Worm (Caenorhabditis elegans) whole organism, young adult: ENCODE measurements around the gene ceh-39.

Experiments
- B0261.1 ChIP-seq: sonication (generic microtip); optimal IDR thresholded peaks from 2 replicates; lab custom pipeline; 2016; ENCODE audit warnings: mild to moderate bottlenecking, missing genetic modification characterization, moderate library complexity, missing compliant biosample characterization
- C06A6.2 ChIP-seq: fragments of 200-800 bp; sonication (Bioruptor generic); conservative IDR thresholded peaks from 2 replicates; pipeline ENCODE4 v1.3.6; 2022; ENCODE audit warnings: missing genetic modification characterization, missing compliant biosample characterization
- D2030.7 ChIP-seq: fragments of 200-800 bp; sonication (Bioruptor generic); IDR thresholded peaks from 2 replicates; pipeline ENCODE4 v1.3.6; 2022; ENCODE audit warnings: missing genetic modification reagents, missing genetic modification characterization, missing compliant biosample characterization
- F10E7.11 ChIP-seq: sonication (generic microtip); optimal IDR thresholded peaks from 2 replicates; lab custom pipeline; 2017; ENCODE audit warnings: mild to moderate bottlenecking, missing genetic modification characterization, moderate library complexity, missing compliant biosample characterization
- F23B12.7 ChIP-seq: sonication (generic microtip); optimal IDR thresholded peaks from 2 replicates; lab custom pipeline; 2017; ENCODE audit warnings: missing genetic modification characterization, mild to moderate bottlenecking, missing compliant biosample characterization, antibody characterized with exemption, moderate library complexity; ENCODE audit not compliant: insufficient read depth
- F33H1.4 ChIP-seq: fragments of 200-800 bp; sonication (Bioruptor generic); IDR thresholded peaks from 2 replicates; pipeline ENCODE4 v1.3.6; 2022; ENCODE audit warnings: missing genetic modification reagents, missing genetic modification characterization, missing compliant biosample characterization
- F55B11.4 ChIP-seq: sonication (generic microtip); optimal IDR thresholded peaks from 2 replicates; lab custom pipeline; 2016; ENCODE audit warnings: missing compliant biosample characterization, missing genetic modification characterization, borderline replicate concordance; ENCODE audit not compliant: insufficient read depth
- F57C9.4 ChIP-seq: sonication (generic microtip); optimal IDR thresholded peaks from 2 replicates; lab custom pipeline; 2017; ENCODE audit warnings: mild to moderate bottlenecking, missing genetic modification characterization, missing compliant biosample characterization
- K12H6.12 ChIP-seq: fragments of 200-800 bp; sonication (Bioruptor generic); optimal IDR thresholded peaks from 2 replicates; lab custom pipeline; 2018; ENCODE audit warnings: mild to moderate bottlenecking, missing genetic modification characterization, missing compliant biosample characterization
- Y53F4B.3 ChIP-seq: fragments of 200-800 bp; sonication (Bioruptor generic); IDR thresholded peaks from 2 replicates; pipeline ENCODE4 v1.3.6; 2022; ENCODE audit warnings: missing genetic modification reagents, missing genetic modification characterization, missing compliant biosample characterization
- aptf-2 ChIP-seq: fragments of 200-800 bp; sonication (Bioruptor generic); conservative IDR thresholded peaks from 2 replicates; pipeline ENCODE4 v1.3.6; 2022; ENCODE audit warnings: missing genetic modification reagents, missing genetic modification characterization, missing compliant biosample characterization
- athp-1 ChIP-seq: sonication (generic microtip); optimal IDR thresholded peaks from 2 replicates; lab custom pipeline; 2017; ENCODE audit warnings: mild to moderate bottlenecking, missing genetic modification characterization, missing compliant biosample characterization
- attf-3 ChIP-seq: fragments of 200-800 bp; sonication (Bioruptor generic); conservative IDR thresholded peaks from 2 replicates; pipeline ENCODE4 v1.3.6; 2022; ENCODE audit warnings: missing genetic modification reagents, missing genetic modification characterization, missing compliant biosample characterization
- bed-2 ChIP-seq: fragments of 200-800 bp; sonication (Bioruptor generic); IDR thresholded peaks from 2 replicates; pipeline ENCODE4 v1.3.6; 2022; ENCODE audit warnings: missing genetic modification reagents, missing genetic modification characterization, missing compliant biosample characterization
- ceh-40 ChIP-seq: fragments of 200-800 bp; sonication (Bioruptor generic); IDR thresholded peaks from 2 replicates; pipeline ENCODE4 v1.3.6; 2022; ENCODE audit warnings: missing genetic modification characterization, missing compliant biosample characterization
- ceh-58 ChIP-seq: fragments of 200-800 bp; sonication (Bioruptor generic); IDR thresholded peaks from 2 replicates; pipeline ENCODE4 v1.3.6; 2022; ENCODE audit warnings: missing genetic modification characterization, missing compliant biosample characterization
- ceh-79 ChIP-seq: sonication (generic microtip); optimal IDR thresholded peaks from 2 replicates; lab custom pipeline; 2017; ENCODE audit warnings: mild to moderate bottlenecking, missing genetic modification characterization, missing compliant biosample characterization
- egl-18 ChIP-seq: fragments of 200-800 bp; sonication (Bioruptor generic); IDR thresholded peaks from 2 replicates; pipeline ENCODE4 v1.3.6; 2022; ENCODE audit warnings: missing genetic modification reagents, missing genetic modification characterization, missing compliant biosample characterization
- ekl-4 ChIP-seq: fragments of 200-800 bp; sonication (Bioruptor generic); IDR thresholded peaks from 2 replicates; pipeline ENCODE4 v1.3.6; 2022; ENCODE audit warnings: missing genetic modification reagents, missing genetic modification characterization, missing compliant biosample characterization
- ets-4 ChIP-seq: fragments of 200-800 bp; sonication (Bioruptor generic); optimal IDR thresholded peaks from 2 replicates; lab custom pipeline; 2018; ENCODE audit warnings: mild to moderate bottlenecking, missing genetic modification characterization, missing compliant biosample characterization
- fkh-3 ChIP-seq: sonication (generic microtip); optimal IDR thresholded peaks from 2 replicates; lab custom pipeline; 2016; ENCODE audit warnings: mild to moderate bottlenecking, missing genetic modification characterization, missing compliant biosample characterization
- gei-17 ChIP-seq: fragments of 200-800 bp; sonication (Bioruptor generic); optimal IDR thresholded peaks from 2 replicates; lab custom pipeline; 2018; ENCODE audit warnings: mild to moderate bottlenecking, missing genetic modification characterization, missing compliant biosample characterization
- hlh-12 ChIP-seq: sonication (generic microtip); optimal IDR thresholded peaks from 2 replicates; lab custom pipeline; 2016; ENCODE audit warnings: missing genetic modification characterization, missing compliant biosample characterization
- hrde-1 ChIP-seq: sonication (generic microtip); optimal IDR thresholded peaks from 2 replicates; lab custom pipeline; 2016; ENCODE audit warnings: missing genetic modification characterization, mild to moderate bottlenecking, missing compliant biosample characterization, moderate library complexity, missing genotype, missing genetic modification reagents, borderline replicate concordance
- lag-1 ChIP-seq: fragments of 200-800 bp; sonication (Bioruptor generic); IDR thresholded peaks from 2 replicates; pipeline ENCODE4 v1.3.6; 2022; ENCODE audit warnings: missing genetic modification reagents, missing genetic modification characterization, missing compliant biosample characterization
- lin-26 ChIP-seq: fragments of 200-800 bp; sonication (Bioruptor generic); IDR thresholded peaks from 2 replicates; pipeline ENCODE4 v1.3.6; 2022; ENCODE audit warnings: missing genetic modification reagents, missing genetic modification characterization, missing compliant biosample characterization
- lsl-1 ChIP-seq: fragments of 200-800 bp; sonication (Bioruptor generic); optimal IDR thresholded peaks from 2 replicates; lab custom pipeline; 2018; ENCODE audit warnings: mild to moderate bottlenecking, missing genetic modification characterization, moderate library complexity, missing compliant biosample characterization
- madf-10 ChIP-seq: sonication (generic microtip); optimal IDR thresholded peaks from 2 replicates; lab custom pipeline; 2016; ENCODE audit warnings: mild to moderate bottlenecking, missing genetic modification characterization, missing compliant biosample characterization
- madf-3 ChIP-seq: fragments of 200-800 bp; sonication (Bioruptor generic); IDR thresholded peaks from 2 replicates; pipeline ENCODE4 v1.3.6; 2022; ENCODE audit warnings: missing genetic modification reagents, missing genetic modification characterization, missing compliant biosample characterization
- madf-6 ChIP-seq: fragments of 200-800 bp; sonication (Bioruptor generic); IDR thresholded peaks from 2 replicates; pipeline ENCODE4 v1.3.6; 2022; ENCODE audit warnings: missing genetic modification reagents, missing genetic modification characterization, missing compliant biosample characterization
- mel-28 ChIP-seq: sonication (generic microtip); optimal IDR thresholded peaks from 2 replicates; lab custom pipeline; 2016; ENCODE audit warnings: borderline replicate concordance, mild to moderate bottlenecking, missing genetic modification characterization, missing compliant biosample characterization
- mes-4 ChIP-seq: sonication (generic microtip); optimal IDR thresholded peaks from 2 replicates; lab custom pipeline; 2016; ENCODE audit warnings: missing genotype, missing genetic modification characterization, missing compliant biosample characterization
- nhr-27 ChIP-seq: fragments of 200-800 bp; sonication (Bioruptor generic); optimal IDR thresholded peaks from 2 replicates; lab custom pipeline; 2018; ENCODE audit warnings: mild to moderate bottlenecking, missing genetic modification characterization, moderate library complexity, missing compliant biosample characterization
- rec-8 ChIP-seq, 2 experiments: sonication (generic microtip); optimal IDR thresholded peaks; 2 replicates each; lab custom pipeline; 2016; ENCODE audit warnings: mild to moderate bottlenecking in 2 of 2, missing genetic modification characterization in 2 of 2, missing genetic modification reagents in 2 of 2, missing genotype in 2 of 2, missing biosample characterization in 1 of 2, missing compliant biosample characterization in 1 of 2, moderate library complexity in 1 of 2
- rpc-1 ChIP-seq, 2 experiments: fragments of 150-350 bp in 1 of 2; sonication (generic microtip) in 1 of 2; optimal IDR thresholded peaks; 2 replicates each; lab custom pipeline; 2014 to 2018; ENCODE audit warnings: missing biosample characterization in 1 of 2, missing genetic modification characterization in 1 of 2, missing genetic modification reagents in 1 of 2, missing genotype in 1 of 2
- sdz-38 ChIP-seq: sonication (generic microtip); optimal IDR thresholded peaks from 2 replicates; lab custom pipeline; 2016; ENCODE audit warnings: missing genotype, missing genetic modification characterization, missing compliant biosample characterization
- snpc-1.3 ChIP-seq: sonication (generic microtip); optimal IDR thresholded peaks from 2 replicates; lab custom pipeline; 2017; ENCODE audit warnings: missing genetic modification characterization, mild to moderate bottlenecking, missing compliant biosample characterization, antibody characterized with exemption, moderate library complexity, missing genotype, missing genetic modification reagents; ENCODE audit not compliant: insufficient read depth
- snpc-4 ChIP-seq, 5 experiments: fragments of 150-350 bp in 1 of 5; sonication (generic microtip) in 4 of 5; optimal IDR thresholded peaks; 2 replicates each; lab custom pipeline; 2014 to 2018; ENCODE audit warnings: missing genetic modification characterization in 5 of 5, missing biosample characterization in 3 of 5, antibody characterized with exemption in 2 of 5, mild to moderate bottlenecking in 2 of 5, missing compliant biosample characterization in 2 of 5, missing genotype in 2 of 5, moderate library complexity in 2 of 5, missing genetic modification reagents in 1 of 5
- tbx-9 ChIP-seq: sonication (generic microtip); optimal IDR thresholded peaks from 2 replicates; lab custom pipeline; 2016; ENCODE audit warnings: borderline replicate concordance, missing genetic modification characterization, inconsistent platforms, missing compliant biosample characterization
- tlf-1 ChIP-seq: fragments of 200-800 bp; sonication (Bioruptor generic); optimal IDR thresholded peaks from 2 replicates; lab custom pipeline; 2018; ENCODE audit warnings: mild to moderate bottlenecking, missing genetic modification characterization, missing compliant biosample characterization
- xnd-1 ChIP-seq: sonication (generic microtip); optimal IDR thresholded peaks from 2 replicates; lab custom pipeline; 2016; ENCODE audit warnings: missing genotype, missing genetic modification reagents, missing genetic modification characterization, missing compliant biosample characterization
- zfh-2 ChIP-seq: fragments of 200-800 bp; sonication (Bioruptor generic); conservative IDR thresholded peaks from 2 replicates; pipeline ENCODE4 v1.3.6; 2022; ENCODE audit warnings: missing genetic modification reagents, missing genetic modification characterization, missing compliant biosample characterization
- ztf-18 ChIP-seq: sonication (generic microtip); optimal IDR thresholded peaks from 2 replicates; lab custom pipeline; 2016; ENCODE audit warnings: missing genotype, mild to moderate bottlenecking, missing genetic modification characterization, missing compliant biosample characterization
- ztf-22 ChIP-seq: fragments of 200-800 bp; sonication (Bioruptor generic); optimal IDR thresholded peaks from 2 replicates; lab custom pipeline; 2018; ENCODE audit warnings: mild to moderate bottlenecking, missing genetic modification characterization, moderate library complexity, missing compliant biosample characterization
- ztf-28 ChIP-seq: fragments of 200-800 bp; sonication (Bioruptor generic); IDR thresholded peaks from 2 replicates; pipeline ENCODE4 v1.3.6; 2022; ENCODE audit warnings: missing genetic modification reagents, missing genetic modification characterization, missing compliant biosample characterization
- ztf-6 ChIP-seq: fragments of 200-800 bp; sonication (Bioruptor generic); IDR thresholded peaks from 2 replicates; pipeline ENCODE4 v1.3.6; 2022; ENCODE audit warnings: missing genetic modification reagents, missing genetic modification characterization, missing compliant biosample characterization

The ceh-39 gene

ce11 chrX:1858616-1859015, 2.6 kb upstream of the ceh-39 start:
- TF ChIP-seq xnd-1 (tag; lab: Kevin White, UChicago) = no peak
- no peak; the same call in 1 of the 2 replicates for TF ChIP-seq C06A6.2
- peak; percentile 43 for TF ChIP-seq mes-4 (tag; lab: Kevin White, UChicago)
- no peak for TF ChIP-seq fkh-3 (tag; lab: Kevin White, UChicago)
- no peak for TF ChIP-seq F23B12.7 (tag; lab: Kevin White, UChicago)
- TF ChIP-seq attf-3 (GFP tag; lab: Robert Waterston, UW) = no peak
- TF ChIP-seq hlh-12 (tag; lab: Kevin White, UChicago) = no peak
- TF ChIP-seq ceh-58 = 0 out of 2 replicates have a peak, but pooled peaks have one; percentile 63
- peak; percentile 11; the same call in 1 of the 2 replicates for TF ChIP-seq Y53F4B.3 (GFP tag; lab: Robert Waterston, UW)
- TF ChIP-seq madf-6 = peak; percentile 45; the same call in 1 of the 2 replicates
- TF ChIP-seq F33H1.4 (GFP tag; lab: Robert Waterston, UW) = no peak
- TF ChIP-seq lag-1 = no peak
- no peak for TF ChIP-seq sdz-38 (tag; lab: Kevin White, UChicago)
- TF ChIP-seq lin-26 (GFP tag; lab: Robert Waterston, UW) = peak; percentile 82; the same call in 1 of the 2 replicates
- no peak for TF ChIP-seq madf-3 (GFP tag; lab: Robert Waterston, UW)
- TF ChIP-seq lsl-1 (GFP tag; lab: Kevin White, UChicago) = no peak
- TF ChIP-seq ztf-6 (GFP tag; lab: Robert Waterston, UW) = no peak
- TF ChIP-seq mel-28 = peak; percentile 53
- TF ChIP-seq ztf-22 (GFP tag; lab: Kevin White, UChicago) = no peak
- peak; percentile 4 for TF ChIP-seq K12H6.12 (tag; lab: Kevin White, UChicago)
- no peak for TF ChIP-seq F55B11.4
- TF ChIP-seq rpc-1 (optimal IDR thresholded peaks at IDR 0.05; lab: Kevin White, UChicago) = peak; percentile 63
- TF ChIP-seq rpc-1 (tag; optimal IDR thresholded peaks at IDR 0.05; lab: Kevin White, UChicago) = peak; percentile 79
- TF ChIP-seq nhr-27 (tag; lab: Kevin White, UChicago) = no peak
- peak; percentile 53 for TF ChIP-seq ztf-18 (tag; lab: Kevin White, UChicago)
- TF ChIP-seq gei-17 = peak; percentile 82
- TF ChIP-seq aptf-2 = 0 out of 2 replicates have a peak, but pooled peaks have one; percentile 27
- TF ChIP-seq snpc-1.3 (tag; lab: Kevin White, UChicago) = peak; percentile 24
- peak; percentile 94 for TF ChIP-seq B0261.1 (tag; lab: Kevin White, UChicago)
- peak; percentile 82 for TF ChIP-seq zfh-2 (GFP tag; lab: Robert Waterston, UW)
- no peak for TF ChIP-seq hrde-1 (tag; lab: Kevin White, UChicago)
- TF ChIP-seq ztf-28 (GFP tag; lab: Robert Waterston, UW) = 0 out of 2 replicates have a peak, but pooled peaks have one; percentile 30
- peak; percentile 66 for TF ChIP-seq madf-10 (tag; lab: Kevin White, UChicago)
- peak; percentile 9 for TF ChIP-seq tbx-9
- peak; percentile 67; the same call in 1 of the 2 replicates for TF ChIP-seq D2030.7 (GFP tag; lab: Robert Waterston, UW)
- TF ChIP-seq rec-8 (tag; optimal IDR thresholded peaks at IDR 0.05; lab: Kevin White, UChicago) = peak in 1 of 2 experiments; percentile 8
- TF ChIP-seq bed-2 (GFP tag; lab: Robert Waterston, UW) = no peak
- no peak for TF ChIP-seq ets-4 (GFP tag; lab: Kevin White, UChicago)
- TF ChIP-seq ceh-79 (tag; lab: Kevin White, UChicago) = no peak
- no peak for TF ChIP-seq athp-1 (tag; lab: Kevin White, UChicago)
- TF ChIP-seq ekl-4 (GFP tag; lab: Robert Waterston, UW) = peak; percentile 49
- peak; percentile 55 for TF ChIP-seq snpc-4 (GFP tag; optimal IDR thresholded peaks at IDR 0.05; lab: Kevin White, UChicago)
- TF ChIP-seq snpc-4 (tag; optimal IDR thresholded peaks at IDR 0.05; lab: Kevin White, UChicago) = no peak
- no peak for TF ChIP-seq F57C9.4 (tag; lab: Kevin White, UChicago)
- no peak for TF ChIP-seq F10E7.11 (tag; lab: Kevin White, UChicago)
- TF ChIP-seq egl-18 = no peak
- peak; percentile 1 for TF ChIP-seq tlf-1 (GFP tag; lab: Kevin White, UChicago)
- TF ChIP-seq ceh-40 = 0 out of 2 replicates have a peak, but pooled peaks have one; percentile 12
